Fruit fly (Drosophila melanogaster) S2 (cell line): ENCODE measurements around the gene pn.

Experiments used
- CG8478 ChIP-seq: fragments of >200 bp; optimal IDR thresholded peaks from 2 replicates; lab custom pipeline; 2018
- CTCF ChIP-seq, 2 experiments: fragments of >200 bp; optimal IDR thresholded peaks; 2 replicates each; lab custom pipeline; 2018

The pn gene

DNA sequence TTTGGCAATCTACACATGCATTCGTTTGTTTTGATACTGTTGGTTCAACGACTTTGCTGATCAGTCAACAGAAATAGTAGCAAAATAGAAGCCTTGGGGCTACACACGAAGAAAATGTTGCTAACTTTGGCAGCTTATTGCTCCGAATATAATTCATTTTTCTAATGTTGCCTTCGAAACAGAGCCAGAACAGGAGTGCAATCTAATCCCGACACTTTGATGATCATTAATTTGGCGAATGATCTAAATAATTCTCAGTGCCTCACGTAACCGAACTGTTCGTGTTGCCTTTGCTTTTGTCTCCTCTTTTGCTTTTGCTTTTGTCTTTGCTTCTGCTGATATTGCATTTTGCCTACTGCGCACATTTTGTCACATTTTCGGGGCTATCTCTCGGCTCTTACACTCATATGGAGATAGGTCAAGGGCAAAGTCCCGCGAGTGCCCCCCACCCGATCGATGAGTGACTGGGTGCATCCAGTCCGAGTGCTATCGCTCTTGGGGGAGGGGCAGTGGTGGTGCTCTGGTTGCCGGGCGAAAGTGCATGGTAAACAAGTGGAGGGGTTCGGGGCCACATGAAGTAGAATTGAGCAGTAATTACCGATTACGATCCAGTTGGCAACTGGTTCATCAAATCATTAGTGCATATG lies 15.2 kb downstream of the pn start:
- TF ChIP-seq CTCF (optimal IDR thresholded peaks at IDR 0.05; lab: Kevin White, UChicago), result no peak
- TF ChIP-seq CG8478 (lab: Kevin White, UChicago), result no peak

DNA sequence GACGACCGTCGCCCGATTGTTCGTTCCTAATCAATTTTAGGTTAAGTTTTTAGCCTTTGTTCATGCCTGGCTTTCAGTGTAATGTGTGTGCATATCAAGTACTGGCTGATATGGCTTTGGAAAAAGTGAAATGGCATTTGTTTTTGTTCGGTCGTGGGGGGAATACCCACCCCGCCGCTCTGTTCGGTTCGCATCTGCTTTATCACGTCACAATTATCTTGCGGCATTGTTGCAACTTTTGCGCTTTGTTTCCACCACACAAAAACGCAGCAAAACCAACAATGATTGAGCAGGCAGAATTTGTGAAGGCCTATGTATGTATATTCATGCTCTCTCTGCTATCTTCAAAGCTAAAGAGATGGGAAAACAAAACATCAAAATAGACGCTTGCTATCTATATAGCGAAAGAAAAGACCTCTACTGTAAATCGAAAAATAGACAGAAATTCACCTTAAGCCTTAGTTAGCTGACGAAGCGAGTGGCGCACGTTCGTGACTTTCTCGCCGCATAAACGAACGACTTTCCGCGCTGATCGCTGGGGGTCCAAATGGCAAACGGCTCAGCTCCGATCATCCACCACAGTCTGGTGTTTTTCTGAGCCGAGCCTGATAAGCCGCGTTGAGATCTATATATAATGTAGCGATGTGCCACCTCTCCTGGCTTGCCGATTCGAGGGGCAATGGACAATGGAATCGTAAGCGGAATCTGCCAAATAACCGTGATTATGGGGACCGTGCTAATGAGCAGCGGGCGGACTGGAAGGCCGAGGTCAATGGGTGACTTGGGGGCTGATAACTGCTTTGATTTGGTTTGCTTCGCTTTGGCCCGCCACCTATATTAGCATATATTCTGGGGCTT lies 16.6 kb downstream of the pn start:
- no peak for TF ChIP-seq CG8478 (lab: Kevin White, UChicago)
- no peak for TF ChIP-seq CTCF (optimal IDR thresholded peaks at IDR 0.05; lab: Kevin White, UChicago)

DNA sequence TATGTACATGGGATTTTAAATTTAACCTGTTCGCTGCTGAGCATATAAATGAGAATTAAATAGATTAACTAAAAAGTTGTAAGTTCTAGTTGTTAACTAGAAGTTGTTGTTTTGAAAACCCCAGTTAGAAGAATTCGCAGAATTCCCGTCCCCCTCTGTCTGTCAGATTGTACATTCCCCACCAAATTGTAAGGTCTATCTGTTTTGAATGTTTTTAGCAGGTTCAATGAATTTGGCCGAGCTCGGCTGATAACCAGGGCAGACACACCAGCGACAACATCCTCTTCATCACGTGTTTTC lies 17.2 kb downstream of the pn start:
- TF ChIP-seq CG8478 (lab: Kevin White, UChicago), result no peak
- no peak for TF ChIP-seq CTCF (optimal IDR thresholded peaks at IDR 0.05; lab: Kevin White, UChicago)

DNA sequence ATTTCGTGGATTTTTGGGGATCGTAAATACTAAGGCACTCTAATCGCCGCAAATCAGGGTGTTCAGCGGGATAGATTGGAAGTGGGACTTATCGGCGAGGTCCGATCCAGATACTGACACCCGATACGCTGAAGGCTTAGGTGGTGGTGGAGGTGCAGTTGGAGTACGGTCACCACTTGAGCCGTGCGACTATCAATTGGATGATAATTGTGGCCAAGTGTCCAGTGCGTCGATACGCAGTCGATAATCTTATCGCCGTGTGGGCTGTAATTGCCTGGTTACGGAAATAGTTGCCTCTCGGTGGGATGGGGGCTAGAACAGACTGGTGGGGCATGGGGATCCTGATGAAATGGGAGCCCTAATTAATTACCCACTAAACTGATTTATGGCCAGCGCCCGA lies 18.3 kb downstream of the pn start:
- no peak for TF ChIP-seq CTCF (optimal IDR thresholded peaks at IDR 0.05; lab: Kevin White, UChicago)
- TF ChIP-seq CG8478 (lab: Kevin White, UChicago), result no peak

DNA sequence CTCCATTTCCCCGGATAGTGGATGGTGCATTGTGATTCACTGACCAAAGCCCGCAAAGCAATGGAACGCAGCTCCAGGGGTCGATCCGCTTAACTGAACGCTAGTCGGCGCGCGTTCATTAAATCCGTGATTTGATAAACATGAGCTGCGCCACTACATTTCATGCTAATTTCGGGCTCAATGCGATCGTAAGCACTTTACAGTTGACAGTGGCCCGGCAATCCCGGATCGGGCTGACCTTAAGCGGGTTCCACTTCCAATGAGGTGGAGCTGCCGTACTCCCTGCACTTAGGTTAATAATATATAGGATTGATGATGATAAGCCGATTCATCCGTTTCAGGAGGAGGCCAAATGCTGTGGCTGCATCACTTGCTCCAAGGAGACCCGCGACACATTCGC lies 22.8 kb downstream of the pn start, which contains the start of gene FarO:
Gene FarO (minus strand): TSS at position 101 of the 400 bp plus-strand sequence.
- no peak for TF ChIP-seq CG8478 (lab: Kevin White, UChicago)

DNA sequence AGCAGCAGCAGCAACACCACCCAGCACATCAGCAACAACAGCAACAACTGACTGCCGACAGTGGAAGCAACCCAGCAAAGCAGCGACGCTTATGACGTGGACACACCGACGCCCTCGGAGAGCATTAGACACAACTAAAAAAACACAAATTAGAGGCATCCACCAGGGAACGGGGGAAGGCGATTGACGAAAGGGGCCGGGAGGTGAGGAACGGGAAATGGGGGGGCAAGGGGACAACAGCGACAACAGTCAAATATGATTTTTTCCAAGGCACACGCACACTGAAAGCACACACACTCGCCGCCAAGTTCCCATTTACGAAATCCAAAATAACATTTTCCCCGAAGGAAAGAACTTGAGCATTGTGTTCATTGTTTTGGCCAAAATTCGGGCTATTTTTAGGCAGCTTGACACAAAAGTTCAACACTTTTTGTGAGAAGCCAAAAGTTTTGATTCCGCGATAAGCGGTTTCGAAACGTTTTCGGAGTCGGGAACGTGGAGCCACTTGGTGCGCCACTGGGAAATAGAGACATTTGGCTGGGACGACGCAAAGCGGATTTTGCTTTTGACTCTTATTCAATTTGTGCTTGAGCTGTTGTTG lies 27.7 kb downstream of the pn start:
- TF ChIP-seq CTCF (optimal IDR thresholded peaks at IDR 0.05; lab: Kevin White, UChicago) (no peak), CG8478 (lab: Kevin White, UChicago) (no peak)

DNA sequence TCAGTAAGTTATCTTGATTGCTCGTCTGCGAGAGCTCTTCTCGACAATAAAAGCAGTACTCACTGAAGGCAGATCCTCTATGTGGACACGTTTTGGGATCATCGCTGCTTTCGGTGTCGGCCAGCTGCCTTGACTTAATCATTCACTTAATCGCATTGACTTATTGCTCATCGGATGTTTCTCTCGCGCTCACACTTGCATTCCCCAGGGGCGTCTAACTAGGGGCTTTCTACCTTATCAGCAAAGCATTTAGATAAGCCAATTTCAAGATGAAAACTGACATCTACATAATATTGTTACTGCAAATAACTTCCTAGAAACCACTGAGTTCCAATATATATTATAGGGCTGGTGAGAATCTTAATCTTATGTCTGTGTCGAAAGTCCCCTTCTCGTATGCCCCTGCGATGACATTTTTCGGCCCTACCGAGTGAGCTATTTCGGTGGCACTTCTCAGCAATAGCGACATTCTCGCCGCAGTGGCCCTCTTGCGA lies 31.4 kb downstream of the pn start:
- TF ChIP-seq CTCF (optimal IDR thresholded peaks at IDR 0.05; lab: Kevin White, UChicago) (no peak), CG8478 (lab: Kevin White, UChicago) (no peak)

DNA sequence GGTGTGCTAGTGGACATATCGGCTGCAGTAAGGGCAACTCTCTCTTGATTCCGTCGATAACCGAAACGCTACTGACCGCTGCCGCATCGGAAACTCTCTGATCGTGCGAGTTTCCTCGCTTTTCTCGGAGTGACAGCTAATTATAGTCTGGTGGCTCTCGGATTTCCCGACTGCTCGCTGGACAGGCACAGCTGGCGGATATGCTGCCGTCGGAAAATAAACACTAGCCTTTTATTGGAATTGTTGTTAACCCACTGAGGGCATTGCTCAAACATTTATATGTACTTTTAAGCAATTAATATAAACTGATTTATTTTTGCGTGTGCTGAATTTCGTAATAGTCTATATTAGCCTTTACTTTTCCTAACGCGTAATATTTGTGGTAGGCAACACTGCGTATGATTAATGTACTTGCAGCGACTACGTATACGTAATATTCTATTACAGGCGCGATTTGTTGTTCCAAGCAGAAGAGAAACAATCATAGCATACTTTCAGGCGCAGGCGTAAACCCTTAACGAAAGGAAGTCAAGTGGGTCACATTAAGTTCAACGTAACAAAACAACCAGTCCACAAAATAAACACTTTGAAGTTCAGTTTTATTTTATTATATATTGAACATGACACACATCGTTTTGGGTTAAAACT lies 32.9 kb downstream of the pn start, which contains the start of gene SmydA-8:
Gene SmydA-8 (minus strand): TSS at position 51 of the 648 bp plus-strand sequence.
- TF ChIP-seq CG8478 (lab: Kevin White, UChicago) (no peak), CTCF (optimal IDR thresholded peaks at IDR 0.05; lab: Kevin White, UChicago) (no peak)

DNA sequence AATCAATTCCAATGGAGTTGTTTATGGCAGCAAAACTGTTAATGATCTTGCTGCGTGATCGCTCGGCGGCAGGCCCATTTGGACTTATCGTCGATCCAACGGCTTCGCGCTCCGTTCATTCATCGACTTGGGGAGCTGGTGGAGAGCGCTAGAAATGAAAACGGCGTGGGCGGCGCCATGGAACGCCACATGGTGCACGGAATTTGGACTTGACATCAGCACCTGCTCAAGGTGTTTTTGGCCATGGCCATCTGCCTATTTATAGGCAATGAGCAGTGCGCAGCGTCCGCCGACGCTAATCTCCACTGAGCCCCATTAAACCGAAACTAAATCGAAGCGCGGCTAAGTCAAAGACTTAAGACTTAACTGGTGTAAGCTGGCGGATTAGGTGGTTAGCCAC lies 37.4 kb downstream of the pn start:
- TF ChIP-seq CG8478 (lab: Kevin White, UChicago) (no peak), CTCF (optimal IDR thresholded peaks at IDR 0.05; lab: Kevin White, UChicago) (no peak)

DNA sequence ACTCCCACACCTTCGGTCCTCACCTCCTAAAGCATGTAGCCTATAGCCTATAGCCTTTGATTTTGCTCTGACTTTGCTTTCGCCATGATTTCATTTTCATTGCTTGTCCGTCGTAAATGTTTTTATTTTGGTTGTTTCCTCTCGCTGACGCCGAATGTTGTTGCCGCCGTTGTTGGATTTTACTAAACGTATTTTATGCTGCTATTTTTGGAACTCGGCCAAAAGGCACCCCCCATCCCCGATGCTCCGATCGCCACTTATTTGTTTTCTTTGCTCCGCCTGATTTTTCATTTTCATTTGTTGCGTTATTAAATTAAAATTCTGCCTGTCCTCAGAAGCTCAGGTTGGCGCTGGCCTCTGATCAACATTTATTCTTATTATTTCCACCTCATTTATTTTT lies 38.2 kb downstream of the pn start:
- TF ChIP-seq CG8478 (lab: Kevin White, UChicago), result no peak
- TF ChIP-seq CTCF (optimal IDR thresholded peaks at IDR 0.05; lab: Kevin White, UChicago), result no peak

DNA sequence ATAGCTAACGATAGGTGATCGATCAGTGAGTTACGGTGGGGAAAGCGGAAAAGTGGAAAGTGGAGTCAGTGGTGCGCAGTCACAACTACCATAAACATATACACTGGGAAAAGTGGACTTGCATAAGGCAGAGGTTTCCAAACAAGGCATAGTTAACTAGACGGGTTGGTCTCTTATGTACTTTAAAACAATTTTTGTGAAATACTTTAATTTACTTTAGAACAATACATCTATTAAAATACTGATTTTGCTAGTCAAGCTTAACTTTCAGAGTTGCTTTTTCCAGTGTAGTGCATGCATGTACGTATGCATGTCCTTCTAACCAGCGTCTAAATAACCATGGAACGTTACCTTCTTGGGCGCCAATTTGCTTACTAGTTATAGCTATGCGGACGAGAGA lies 38.9 kb downstream of the pn start:
- no peak for TF ChIP-seq CG8478 (lab: Kevin White, UChicago)
- TF ChIP-seq CTCF (optimal IDR thresholded peaks at IDR 0.05; lab: Kevin White, UChicago), result no peak

DNA sequence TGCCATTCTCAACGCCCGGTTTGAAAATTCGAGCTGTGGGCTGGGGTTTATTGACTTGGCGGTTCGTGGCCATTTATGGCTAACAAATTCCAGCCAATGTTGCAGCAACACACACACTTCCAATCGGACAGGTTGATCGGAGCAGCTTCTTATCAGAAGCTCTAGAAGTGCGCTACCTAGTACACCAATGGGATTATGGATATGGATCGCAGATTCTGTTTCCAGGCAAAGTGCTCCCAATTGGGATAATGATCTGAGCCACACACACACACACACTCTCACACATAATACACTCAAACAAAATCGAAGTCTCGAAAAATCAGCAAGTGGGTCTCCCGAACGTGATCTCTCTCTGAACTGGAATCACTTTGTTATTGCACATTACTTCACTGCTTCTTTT lies 40.6 kb downstream of the pn start:
- TF ChIP-seq CTCF (optimal IDR thresholded peaks at IDR 0.05; lab: Kevin White, UChicago) (no peak), CG8478 (lab: Kevin White, UChicago) (no peak)

DNA sequence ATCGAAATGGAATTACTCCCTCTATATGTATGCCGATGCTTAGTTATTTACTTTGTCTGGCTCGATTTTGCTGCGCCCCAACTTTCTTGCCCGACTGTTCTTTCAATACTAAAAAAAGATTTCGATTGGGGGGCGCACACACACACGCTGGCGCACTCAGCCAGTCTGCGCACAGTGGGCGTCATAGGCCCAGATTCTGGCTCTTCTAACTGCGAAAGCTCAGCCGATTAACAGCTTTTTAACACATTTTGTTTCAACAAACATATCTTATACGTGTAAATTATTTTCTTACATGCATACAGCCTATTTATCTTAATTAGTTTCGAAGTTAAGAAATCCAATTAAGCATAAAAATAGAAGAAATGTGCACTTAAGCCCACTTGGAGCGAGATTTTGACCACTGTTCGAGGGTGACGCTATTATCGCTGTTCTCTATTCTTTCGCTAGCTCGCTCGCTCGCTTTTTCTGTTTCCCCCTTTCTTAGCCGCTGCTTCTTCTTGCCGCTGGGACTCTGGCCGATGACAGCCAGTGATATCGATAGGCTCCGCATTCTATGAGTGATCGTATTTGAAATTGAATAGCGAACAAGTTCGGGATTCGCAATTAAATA lies 41.3 kb downstream of the pn start, which contains the start of gene Vinc:
Gene Vinc (minus strand): TSS at position 387 of the 610 bp plus-strand sequence.
- TF ChIP-seq CTCF (optimal IDR thresholded peaks at IDR 0.05; lab: Kevin White, UChicago) (no peak), CG8478 (lab: Kevin White, UChicago) (no peak)

DNA sequence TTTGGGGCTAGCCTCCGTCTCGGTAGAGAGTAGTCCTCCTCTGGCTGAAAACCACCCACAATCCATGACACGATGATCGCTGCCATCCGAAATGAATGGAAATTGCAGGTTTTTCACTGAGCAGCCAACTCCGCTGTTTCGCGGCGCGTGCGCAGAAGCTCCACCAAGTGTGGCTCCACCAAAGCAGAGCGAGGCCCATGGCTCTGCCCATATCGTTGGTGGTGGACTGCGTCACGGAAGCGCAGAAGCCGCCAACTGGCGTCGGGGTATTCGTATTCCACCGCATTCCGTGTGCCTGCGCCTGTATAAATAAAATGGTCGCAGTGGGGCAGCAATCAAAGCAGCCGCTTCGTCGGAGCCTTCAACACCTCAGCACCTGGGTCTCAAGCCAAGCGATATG lies 42.4 kb downstream of the pn start, which contains the start of gene CG14052:
Gene CG14052 (plus strand): TSS at position 301 of the 400 bp plus-strand sequence.
- no peak for TF ChIP-seq CG8478 (lab: Kevin White, UChicago)
- no peak for TF ChIP-seq CTCF (optimal IDR thresholded peaks at IDR 0.05; lab: Kevin White, UChicago)
